Worm (Caenorhabditis elegans): ENCODE measurements around the gene C16C8.11.

Gene C16C8.11

DNA sequence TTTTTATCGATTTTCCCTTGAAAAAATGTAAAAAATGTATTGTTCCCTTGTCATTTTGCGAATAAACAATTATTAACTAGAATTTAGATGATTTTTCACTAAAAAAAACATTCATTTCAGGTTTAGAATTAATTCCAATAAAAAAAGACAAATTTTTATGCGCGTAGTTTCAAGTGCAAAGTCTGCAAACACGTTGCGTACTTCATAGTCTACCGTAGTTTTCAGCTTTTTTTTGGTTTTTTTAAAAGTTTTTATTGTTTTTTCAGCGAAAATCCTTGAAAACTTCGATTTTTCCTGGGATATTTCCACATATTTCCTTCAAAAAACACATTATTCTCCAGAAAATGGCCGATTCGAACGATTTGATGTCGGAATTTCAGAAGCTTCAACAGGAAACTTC, at the start of gene C16C8.11:
TSS of gene C16C8.11 (plus strand) at position 188 of the 400 bp plus-strand sequence.
- no peak for TF ChIP-seq F16B12.6 (tag; optimal IDR thresholded peaks at IDR 0.05)
- no peak for TF ChIP-seq ceh-63 (GFP tag; optimal IDR thresholded peaks at IDR 0.05)
- TF ChIP-seq lin-15B (tag; optimal IDR thresholded peaks at IDR 0.05) = no peak
- no peak for TF ChIP-seq ztf-4 (tag; optimal IDR thresholded peaks at IDR 0.05)
- no peak for TF ChIP-seq aha-1 (tag; optimal IDR thresholded peaks at IDR 0.05)
- no peak for TF ChIP-seq mdl-1 (tag; optimal IDR thresholded peaks at IDR 0.05)

ce11 chrII:3414383-3414910, 39.1 kb upstream of the C16C8.11 start, which contains the start of the genes F18A12.7 and F18A12.2:
Gene F18A12.7, minus strand, starts transcription at chrII:3414483.
Gene F18A12.2, plus strand, starts transcription at chrII:3414860.
- TF ChIP-seq alr-1 (tag; optimal IDR thresholded peaks at IDR 0.05; ENCODE audit: borderline replicate concordance) (no peak), nhr-85 (tag) (no peak), jun-1 (tag; optimal IDR thresholded peaks at IDR 0.05) (no peak), mef-2 (tag; optimal IDR thresholded peaks at IDR 0.05) (no peak), nhr-237 (tag; optimal IDR thresholded peaks at IDR 0.05) (no peak), F16B12.6 (tag; optimal IDR thresholded peaks at IDR 0.05) (no peak), aha-1 (tag; optimal IDR thresholded peaks at IDR 0.05) (no peak), hlh-17 (GFP tag; optimal IDR thresholded peaks at IDR 0.05; ENCODE audit: borderline replicate concordance) (no peak), snu-23 (GFP tag; optimal IDR thresholded peaks at IDR 0.05) (no peak), vab-15 (tag; optimal IDR thresholded peaks at IDR 0.05) (no peak), ceh-82 (tag; optimal IDR thresholded peaks at IDR 0.05) (no peak), lsy-2 (tag; optimal IDR thresholded peaks at IDR 0.05) (no peak), ama-1 (optimal IDR thresholded peaks at IDR 0.05) (no peak), pax-3 (tag; optimal IDR thresholded peaks at IDR 0.05) (no peak), rnt-1 (tag; optimal IDR thresholded peaks at IDR 0.05) (no peak)

- TF ChIP-seq pqm-1 (tag; optimal IDR thresholded peaks at IDR 0.05) (no peak), grh-1 (GFP tag; IDR thresholded peaks at IDR 0.05) (no peak), ztf-11 (tag; optimal IDR thresholded peaks at IDR 0.05) (no peak), elt-3 (tag; optimal IDR thresholded peaks at IDR 0.05) (no peak)
Measured at ce11 chrII:3416528-3416927, 37.0 kb upstream of the C16C8.11 start, which contains the start of gene nep-6. Gene nep-6, plus strand, starts transcription at chrII:3416828.

DNA sequence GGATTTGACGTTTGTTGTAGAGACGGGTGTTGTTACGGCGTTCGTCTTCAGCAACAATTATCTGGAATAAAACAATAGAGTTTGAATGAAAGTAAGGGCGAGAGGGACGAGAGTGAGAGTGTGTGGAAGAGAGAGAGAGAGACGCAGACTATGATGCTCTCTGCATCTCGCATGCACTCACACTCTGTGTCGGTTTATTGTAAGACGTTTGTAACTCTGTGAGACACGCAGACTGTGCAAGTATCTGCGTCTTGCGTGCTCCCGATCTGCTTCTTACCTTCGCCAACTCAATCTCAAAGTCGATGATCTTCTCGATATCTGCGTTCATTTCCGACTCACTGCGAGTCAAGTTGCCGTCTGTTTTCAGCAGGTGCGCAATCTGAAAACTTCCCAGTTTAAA, 30.6 kb upstream of the C16C8.11 start:
- TF ChIP-seq efl-1 (optimal IDR thresholded peaks at IDR 0.05) = no peak
- TF ChIP-seq efl-1 (GFP tag; optimal IDR thresholded peaks at IDR 0.05 in 1 of 2) = peak in 1 of 2 experiments; percentile 80
- TF ChIP-seq lsy-2 (tag; optimal IDR thresholded peaks at IDR 0.05) = no peak

- TF ChIP-seq nhr-12 (tag; optimal IDR thresholded peaks at IDR 0.05) (no peak), dsc-1 (tag; optimal IDR thresholded peaks at IDR 0.05) (no peak), sup-37 (GFP tag; optimal IDR thresholded peaks at IDR 0.05) (no peak)
Measured at ce11 chrII:3425433-3425832, 28.1 kb upstream of the C16C8.11 start, which contains the start of gene nep-11. Gene nep-11, minus strand, starts transcription at chrII:3425533.

DNA sequence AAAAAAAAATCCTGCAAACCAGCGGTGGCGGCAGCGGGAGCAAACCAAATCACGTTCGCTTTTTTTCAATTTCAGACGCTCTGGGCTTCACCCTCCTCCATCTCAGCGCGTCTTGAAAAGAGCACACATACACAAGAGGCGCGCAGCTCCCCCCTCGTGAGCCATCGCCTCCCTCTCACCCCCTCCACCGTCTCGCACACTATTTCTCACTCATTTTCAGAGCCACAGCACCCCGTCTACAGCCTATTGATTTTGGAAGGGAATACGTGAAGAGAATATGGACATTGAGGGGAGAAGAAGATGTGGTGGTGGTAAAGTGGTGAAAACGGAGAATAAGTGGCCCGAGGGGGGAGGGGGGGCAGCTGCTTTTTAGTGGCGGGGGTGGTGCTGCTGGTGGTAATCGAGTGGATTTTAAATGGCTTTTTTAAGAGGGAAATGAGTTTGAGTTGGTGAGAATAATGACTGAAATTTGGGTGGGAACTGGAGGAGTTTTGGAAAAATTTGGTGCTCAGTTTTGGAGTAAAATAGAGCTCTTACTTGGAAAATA, 25.3 kb upstream of the C16C8.11 start:
- TF ChIP-seq dpl-1 (GFP tag; optimal IDR thresholded peaks at IDR 0.05) (peak in 1 of 3 experiments; percentile 26), swsn-7 (tag; optimal IDR thresholded peaks at IDR 0.05) (peak; percentile 25), nhr-90 (tag; optimal IDR thresholded peaks at IDR 0.05; ENCODE audit: poor library complexity) (no peak), zip-4 (GFP tag; optimal IDR thresholded peaks at IDR 0.05) (no peak), lin-35 (GFP tag; optimal IDR thresholded peaks at IDR 0.05) (peak in 1 of 2 experiments; percentile 9), ceh-63 (GFP tag; optimal IDR thresholded peaks at IDR 0.05) (no peak), mab-9 (GFP tag; IDR thresholded peaks at IDR 0.05) (no peak), unc-130 (tag; optimal IDR thresholded peaks at IDR 0.05) (no peak), skn-1 (tag; optimal IDR thresholded peaks at IDR 0.05) (no peak), efl-3 (GFP tag; optimal IDR thresholded peaks at IDR 0.05) (no peak), ceh-8 (GFP tag; optimal IDR thresholded peaks at IDR 0.05) (no peak), xbp-1 (tag; optimal IDR thresholded peaks at IDR 0.05) (no peak), hlh-17 (GFP tag; optimal IDR thresholded peaks at IDR 0.05; ENCODE audit: borderline replicate concordance) (no peak), egl-13 (tag; optimal IDR thresholded peaks at IDR 0.05) (no peak), ztf-4 (tag; optimal IDR thresholded peaks at IDR 0.05) (no peak), unc-86 (tag; optimal IDR thresholded peaks at IDR 0.05) (peak; percentile 32), alr-1 (tag; optimal IDR thresholded peaks at IDR 0.05; ENCODE audit: borderline replicate concordance) (no peak), jun-1 (tag; optimal IDR thresholded peaks at IDR 0.05) (no peak), nhr-76 (tag; optimal IDR thresholded peaks at IDR 0.05) (no peak), mdl-1 (tag; optimal IDR thresholded peaks at IDR 0.05) (no peak)

Measured in whole organism, L1 larva.